Fruit fly (Drosophila melanogaster): ENCODE data around the gene CG15167.

CG15167 gene

dm6 chr2L:18707844-18708238 lies 32.3 kb upstream of the CG15167 start (continued):
- TF ChIP-seq Met (GFP tag; optimal IDR thresholded peaks at IDR 0.05) (peak; percentile 56), CG8119 (GFP tag; IDR thresholded peaks at IDR 0.05) (no peak), esn (GFP tag; optimal IDR thresholded peaks at IDR 0.05) (peak; percentile 63), vri (GFP tag; optimal IDR thresholded peaks at IDR 0.05) (no peak), Sox14 (GFP tag; optimal IDR thresholded peaks at IDR 0.05) (no peak), CG1621 (tag; optimal IDR thresholded peaks at IDR 0.05) (no peak), net (GFP tag; optimal IDR thresholded peaks at IDR 0.05) (peak; percentile 55), achi (GFP tag; optimal IDR thresholded peaks at IDR 0.05) (peak; percentile 54), Blimp-1 (GFP tag; optimal IDR thresholded peaks at IDR 0.05) (no peak), svp (GFP tag) (no peak), CG8319 (GFP tag; optimal IDR thresholded peaks at IDR 0.05) (peak; percentile 10), CG8632 (GFP tag; optimal IDR thresholded peaks at IDR 0.05) (no peak), topi (GFP tag; optimal IDR thresholded peaks at IDR 0.05) (peak; percentile 62), fd59A (GFP tag; optimal IDR thresholded peaks at IDR 0.05) (peak; percentile 9), cyc (GFP tag; optimal IDR thresholded peaks at IDR 0.05) (peak; percentile 34), dsx (GFP tag; optimal IDR thresholded peaks at IDR 0.05; ENCODE audit: poor library complexity, severe bottlenecking) (no peak), Sox15 (GFP tag; optimal IDR thresholded peaks at IDR 0.05) (no peak), Ets96B (tag; optimal IDR thresholded peaks at IDR 0.05) (no peak), ss (GFP tag; optimal IDR thresholded peaks at IDR 0.05) (no peak), CG6163 (GFP tag; IDR thresholded peaks at IDR 0.05) (peak; percentile 13; the same call in 1 of the 3 replicates)

dm6 chr2L:18708239-18708891 lies 31.8 kb upstream of the CG15167 start, which contains the start of the genes Faf2 and Grip71:
TSS of gene Faf2 (minus strand) at chr2L:18708688.
TSS of gene Grip71 (plus strand) at chr2L:18708846.
- TF ChIP-seq svp (GFP tag) (peak; percentile 96), cyc (GFP tag; optimal IDR thresholded peaks at IDR 0.05) (peak; percentile 87), CG7368 (GFP tag; optimal IDR thresholded peaks at IDR 0.05) (peak; percentile 28), Eip78C (GFP tag) (peak; percentile 93), CG3032 (tag; optimal IDR thresholded peaks at IDR 0.05) (peak; percentile 90), CG6276 (GFP tag; optimal IDR thresholded peaks at IDR 0.05) (no peak), Sox14 (GFP tag; optimal IDR thresholded peaks at IDR 0.05) (peak; percentile 92), ss (GFP tag; optimal IDR thresholded peaks at IDR 0.05) (peak; percentile 56 to 74), Hr39 (GFP tag; optimal IDR thresholded peaks at IDR 0.05) (peak; percentile 91), spab (GFP tag; optimal IDR thresholded peaks at IDR 0.05) (peak; percentile 48), dac (GFP tag; optimal IDR thresholded peaks at IDR 0.05) (peak; percentile 85), CG8319 (GFP tag; optimal IDR thresholded peaks at IDR 0.05) (peak; percentile 68), Met (GFP tag; optimal IDR thresholded peaks at IDR 0.05) (peak; percentile 83), CG11902 (GFP tag; optimal IDR thresholded peaks at IDR 0.05) (peak; percentile 85), topi (GFP tag; optimal IDR thresholded peaks at IDR 0.05) (peak; percentile 79), Hr38 (GFP tag; optimal IDR thresholded peaks at IDR 0.05) (peak; percentile 37), achi (GFP tag; optimal IDR thresholded peaks at IDR 0.05) (peak; percentile 80), Ets21C (GFP tag; optimal IDR thresholded peaks at IDR 0.05) (peak; percentile 88), esn (GFP tag; optimal IDR thresholded peaks at IDR 0.05) (peak; percentile 79), Gug (GFP tag; IDR thresholded peaks at IDR 0.05) (peak; percentile 94), Eip75B (GFP tag; optimal IDR thresholded peaks at IDR 0.05) (peak; percentile 80), CG6792 (GFP tag; optimal IDR thresholded peaks at IDR 0.05) (peak; percentile 62), CG10669 (GFP tag; optimal IDR thresholded peaks at IDR 0.05) (peak; percentile 77), Eip93F (GFP tag; optimal IDR thresholded peaks at IDR 0.05) (peak; percentile 82), Hr4 (GFP tag; optimal IDR thresholded peaks at IDR 0.05) (peak; percentile 91), Blimp-1 (GFP tag; optimal IDR thresholded peaks at IDR 0.05) (peak; percentile 21), CG8119 (GFP tag; IDR thresholded peaks at IDR 0.05) (peak; percentile 78), CG4318 (GFP tag; optimal IDR thresholded peaks at IDR 0.05) (peak; percentile 87), CG6854 (GFP tag; optimal IDR thresholded peaks at IDR 0.05) (peak; percentile 24), CG3919 (GFP tag; optimal IDR thresholded peaks at IDR 0.05) (peak; percentile 82), CG11762 (GFP tag; optimal IDR thresholded peaks at IDR 0.05; ENCODE audit: insufficient read depth) (peak; percentile 61), CG10631 (GFP tag; optimal IDR thresholded peaks at IDR 0.05) (peak; percentile 89), CG8632 (GFP tag; optimal IDR thresholded peaks at IDR 0.05) (peak; percentile 69), salr (GFP tag; optimal IDR thresholded peaks at IDR 0.05) (peak; percentile 61 to 70), CG16779 (tag; optimal IDR thresholded peaks at IDR 0.05) (peak; percentile 14), acj6 (GFP tag; optimal IDR thresholded peaks at IDR 0.05) (peak; percentile 88), CG11294 (GFP tag; IDR thresholded peaks at IDR 0.05) (peak; percentile 90), vri (GFP tag; optimal IDR thresholded peaks at IDR 0.05) (no peak), fd59A (GFP tag; optimal IDR thresholded peaks at IDR 0.05) (peak; percentile 53), CG9139 (GFP tag; optimal IDR thresholded peaks at IDR 0.05) (peak; percentile 49), fkh (GFP tag; optimal IDR thresholded peaks at IDR 0.05) (peak; percentile 54)
